Fruit fly (Drosophila melanogaster): ENCODE data around the gene Clk.

Gene Clk

dm6 chr3L:7792775-7793174 lies 17.4 kb upstream of the Clk start:
- TF ChIP-seq D1 (tag; optimal IDR thresholded peaks at IDR 0.05) (no peak), CG17806 (tag; optimal IDR thresholded peaks at IDR 0.05) (no peak), CG32121 (GFP tag; IDR thresholded peaks at IDR 0.05) (no peak), Snoo (tag; optimal IDR thresholded peaks at IDR 0.05) (no peak), CG34367 (tag; optimal IDR thresholded peaks at IDR 0.05) (no peak), rn (GFP tag; IDR thresholded peaks at IDR 0.05) (no peak), gl (tag; optimal IDR thresholded peaks at IDR 0.05) (no peak), CG15710 (tag; optimal IDR thresholded peaks at IDR 0.05) (no peak), CG13204 (GFP tag; optimal IDR thresholded peaks at IDR 0.05) (no peak), CG9948 (tag; optimal IDR thresholded peaks at IDR 0.05) (no peak), CG10348 (GFP tag; IDR thresholded peaks at IDR 0.05) (no peak)

- TF ChIP-seq CG14655 (GFP tag; optimal IDR thresholded peaks at IDR 0.05): no peak
- TF ChIP-seq CG4496 (GFP tag; IDR thresholded peaks at IDR 0.05): 0 out of 3 replicates have a peak, but pooled peaks have one; percentile 22
- TF ChIP-seq Pif1B (GFP tag; optimal IDR thresholded peaks at IDR 0.05): no peak
- no peak for TF ChIP-seq CG34367 (tag; optimal IDR thresholded peaks at IDR 0.05)
- peak; percentile 40; the same call in 1 of the 2 replicates for TF ChIP-seq Ets98B (GFP tag; IDR thresholded peaks at IDR 0.05)
- peak; percentile 63 for TF ChIP-seq Snoo (tag; optimal IDR thresholded peaks at IDR 0.05)
- peak; percentile 20 for TF ChIP-seq Pif1A (GFP tag; optimal IDR thresholded peaks at IDR 0.05)
- no peak for TF ChIP-seq CG9948 (tag; optimal IDR thresholded peaks at IDR 0.05)
- TF ChIP-seq CG32121 (GFP tag; IDR thresholded peaks at IDR 0.05): peak; percentile 36; the same call in 1 of the 2 replicates
- TF ChIP-seq CG10348 (GFP tag; IDR thresholded peaks at IDR 0.05): no peak
- TF ChIP-seq CG13204 (GFP tag; optimal IDR thresholded peaks at IDR 0.05): no peak
- peak; percentile 44; the same call in 1 of the 3 replicates for TF ChIP-seq fd96Ca (GFP tag; IDR thresholded peaks at IDR 0.05)
- TF ChIP-seq CG17806 (tag; optimal IDR thresholded peaks at IDR 0.05): no peak
- TF ChIP-seq CG12605 (GFP tag; IDR thresholded peaks at IDR 0.05): no peak
- TF ChIP-seq EcR (GFP tag; optimal IDR thresholded peaks at IDR 0.05): no peak
Measured at dm6 chr3L:7792249-7792648, 16.8 kb upstream of the Clk start.

dm6 chr3L:7790224-7790623 lies 14.8 kb upstream of the Clk start:
- TF ChIP-seq CG8301 (tag; optimal IDR thresholded peaks at IDR 0.05) (no peak), CG14655 (GFP tag; optimal IDR thresholded peaks at IDR 0.05) (no peak), CG32121 (GFP tag; IDR thresholded peaks at IDR 0.05) (peak; percentile 43; the same call in 1 of the 2 replicates), rn (GFP tag; IDR thresholded peaks at IDR 0.05) (no peak), CG12605 (GFP tag; IDR thresholded peaks at IDR 0.05) (peak; percentile 31; the same call in 1 of the 2 replicates), Pif1B (GFP tag; optimal IDR thresholded peaks at IDR 0.05) (no peak), CG9948 (tag; optimal IDR thresholded peaks at IDR 0.05) (no peak), D1 (tag; optimal IDR thresholded peaks at IDR 0.05) (no peak), gl (tag; optimal IDR thresholded peaks at IDR 0.05) (no peak), CG4496 (GFP tag; IDR thresholded peaks at IDR 0.05) (no peak), Ets98B (GFP tag; IDR thresholded peaks at IDR 0.05) (0 out of 2 replicates have a peak, but pooled peaks have one; percentile 18)

- TF ChIP-seq Ets98B (GFP tag; IDR thresholded peaks at IDR 0.05) (no peak), CG12605 (GFP tag; IDR thresholded peaks at IDR 0.05) (peak; percentile 9; the same call in 1 of the 2 replicates), rn (GFP tag; IDR thresholded peaks at IDR 0.05) (no peak), fd96Ca (GFP tag; IDR thresholded peaks at IDR 0.05) (peak; percentile 46; the same call in 1 of the 3 replicates)
Measured at dm6 chr3L:7787788-7788406, 12.5 kb upstream of the Clk start.

- TF ChIP-seq fd96Ca (GFP tag; IDR thresholded peaks at IDR 0.05) (no peak), Snoo (tag; optimal IDR thresholded peaks at IDR 0.05) (no peak), CG10348 (GFP tag; IDR thresholded peaks at IDR 0.05) (no peak), D1 (tag; optimal IDR thresholded peaks at IDR 0.05) (no peak), CG17806 (tag; optimal IDR thresholded peaks at IDR 0.05) (no peak), CG12605 (GFP tag; IDR thresholded peaks at IDR 0.05) (no peak), CG14655 (GFP tag; optimal IDR thresholded peaks at IDR 0.05) (no peak), EcR (GFP tag; optimal IDR thresholded peaks at IDR 0.05) (no peak), CG8301 (tag; optimal IDR thresholded peaks at IDR 0.05) (no peak), Pif1A (GFP tag; optimal IDR thresholded peaks at IDR 0.05) (no peak), CG32121 (GFP tag; IDR thresholded peaks at IDR 0.05) (no peak)
Measured at dm6 chr3L:7786989-7787388, 11.6 kb upstream of the Clk start.

- TF ChIP-seq CG32121 (GFP tag; IDR thresholded peaks at IDR 0.05): no peak
- TF ChIP-seq D1 (tag; optimal IDR thresholded peaks at IDR 0.05): no peak
- TF ChIP-seq CG12605 (GFP tag; IDR thresholded peaks at IDR 0.05): no peak
- TF ChIP-seq CG10348 (GFP tag; IDR thresholded peaks at IDR 0.05): no peak
- no peak for TF ChIP-seq CG9948 (tag; optimal IDR thresholded peaks at IDR 0.05)
- TF ChIP-seq CG17806 (tag; optimal IDR thresholded peaks at IDR 0.05): no peak
- TF ChIP-seq CG8301 (tag; optimal IDR thresholded peaks at IDR 0.05): no peak
- TF ChIP-seq rn (GFP tag; IDR thresholded peaks at IDR 0.05): no peak
- TF ChIP-seq Snoo (tag; optimal IDR thresholded peaks at IDR 0.05): no peak
- TF ChIP-seq Pif1B (GFP tag; optimal IDR thresholded peaks at IDR 0.05): no peak
- no peak for TF ChIP-seq Pif1A (GFP tag; optimal IDR thresholded peaks at IDR 0.05)
- TF ChIP-seq CG8159 (tag; optimal IDR thresholded peaks at IDR 0.05): no peak
Measured at dm6 chr3L:7786263-7786662, 10.9 kb upstream of the Clk start.

- TF ChIP-seq fd96Ca (GFP tag; IDR thresholded peaks at IDR 0.05): no peak; the same call in 2 of the 3 replicates
- peak; percentile 32; the same call in 1 of the 2 replicates for TF ChIP-seq rn (GFP tag; IDR thresholded peaks at IDR 0.05)
- TF ChIP-seq D1 (tag; optimal IDR thresholded peaks at IDR 0.05): no peak
- TF ChIP-seq Pif1A (GFP tag; optimal IDR thresholded peaks at IDR 0.05): peak; percentile 55
- TF ChIP-seq CG8301 (tag; optimal IDR thresholded peaks at IDR 0.05): peak; percentile 44
- no peak for TF ChIP-seq CG34367 (tag; optimal IDR thresholded peaks at IDR 0.05)
- TF ChIP-seq Snoo (tag; optimal IDR thresholded peaks at IDR 0.05): peak; percentile 59
- no peak for TF ChIP-seq CG9948 (tag; optimal IDR thresholded peaks at IDR 0.05)
- peak; percentile 77 for TF ChIP-seq Ets98B (GFP tag; IDR thresholded peaks at IDR 0.05)
- no peak for TF ChIP-seq CG13204 (GFP tag; optimal IDR thresholded peaks at IDR 0.05)
- no peak for TF ChIP-seq EcR (GFP tag; optimal IDR thresholded peaks at IDR 0.05)
- TF ChIP-seq CG17806 (tag; optimal IDR thresholded peaks at IDR 0.05): peak; percentile 43
- no peak for TF ChIP-seq CG15710 (tag; optimal IDR thresholded peaks at IDR 0.05)
- no peak for TF ChIP-seq CG8159 (tag; optimal IDR thresholded peaks at IDR 0.05)
- peak; percentile 36; the same call in 1 of the 2 replicates for TF ChIP-seq CG10348 (GFP tag; IDR thresholded peaks at IDR 0.05)
- TF ChIP-seq CG4496 (GFP tag; IDR thresholded peaks at IDR 0.05): peak; percentile 85
- peak; percentile 28 for TF ChIP-seq Pif1B (GFP tag; optimal IDR thresholded peaks at IDR 0.05)
- peak; percentile 86 for TF ChIP-seq CG32121 (GFP tag; IDR thresholded peaks at IDR 0.05)
- TF ChIP-seq CG12605 (GFP tag; IDR thresholded peaks at IDR 0.05): peak; percentile 69
- TF ChIP-seq gl (tag; optimal IDR thresholded peaks at IDR 0.05): no peak
- TF ChIP-seq CG14655 (GFP tag; optimal IDR thresholded peaks at IDR 0.05): no peak
Measured at dm6 chr3L:7783383-7783782, 8.0 kb upstream of the Clk start.

Data from whole organism, pupa.